Worm (Caenorhabditis elegans) whole organism, late embryonic: ENCODE results near the gene E04F6.4.

Source experiments
- C08G9.2 ChIP-seq: sonication (generic microtip); optimal IDR thresholded peaks from 2 replicates; lab custom pipeline; 2016; ENCODE audit warnings: mild to moderate bottlenecking, missing genetic modification characterization, moderate library complexity, missing compliant biosample characterization
- K09A11.1 ChIP-seq: sonication (generic microtip); optimal IDR thresholded peaks from 2 replicates; lab custom pipeline; 2017; ENCODE audit warnings: antibody characterized with exemption, mild to moderate bottlenecking, missing genetic modification characterization, missing compliant biosample characterization; ENCODE audit not compliant: insufficient read depth
- Y22D7AL.16 ChIP-seq: sonication (generic microtip); optimal IDR thresholded peaks from 2 replicates; lab custom pipeline; 2016; ENCODE audit warnings: missing genetic modification characterization, missing compliant biosample characterization
- ahr-1 ChIP-seq: sonication (generic microtip); optimal IDR thresholded peaks from 2 replicates; lab custom pipeline; 2016; ENCODE audit warnings: missing genetic modification characterization, missing compliant biosample characterization
- ama-1 ChIP-seq: fragments of 150-350 bp; optimal IDR thresholded peaks from 2 replicates; lab custom pipeline; 2014
- ceh-14 ChIP-seq: sonication (generic microtip); optimal IDR thresholded peaks from 2 replicates; lab custom pipeline; 2016; ENCODE audit warnings: missing genotype, missing genetic modification characterization, missing compliant biosample characterization
- ceh-19 ChIP-seq: fragments of 200-800 bp; sonication (Bioruptor generic); optimal IDR thresholded peaks from 2 replicates; lab custom pipeline; 2018; ENCODE audit warnings: mild to moderate bottlenecking, missing genetic modification characterization, missing compliant biosample characterization
- ceh-2 ChIP-seq: sonication (generic microtip); optimal IDR thresholded peaks from 2 replicates; lab custom pipeline; 2016; ENCODE audit warnings: missing genotype, missing genetic modification characterization, missing compliant biosample characterization
- ceh-34 ChIP-seq: sonication (generic microtip); optimal IDR thresholded peaks from 2 replicates; lab custom pipeline; 2016; ENCODE audit warnings: mild to moderate bottlenecking, missing genetic modification characterization, missing compliant biosample characterization
- ceh-45 ChIP-seq: fragments of 200-800 bp; sonication (Bioruptor generic); IDR thresholded peaks from 2 replicates; pipeline ENCODE4 v1.3.6; 2022; ENCODE audit warnings: missing genetic modification reagents, missing genetic modification characterization, missing compliant biosample characterization
- ceh-9 ChIP-seq: sonication (generic microtip); optimal IDR thresholded peaks from 2 replicates; lab custom pipeline; 2016; ENCODE audit warnings: mild to moderate bottlenecking, missing genetic modification characterization, inconsistent platforms, missing compliant biosample characterization
- dmd-4 ChIP-seq: sonication (generic microtip); optimal IDR thresholded peaks from 2 replicates; lab custom pipeline; 2016; ENCODE audit warnings: borderline replicate concordance, missing genetic modification characterization, missing compliant biosample characterization
- dve-1 ChIP-seq: sonication (generic microtip); optimal IDR thresholded peaks from 2 replicates; lab custom pipeline; 2017; ENCODE audit warnings: antibody characterized with exemption, mild to moderate bottlenecking, missing genetic modification characterization, missing compliant biosample characterization
- elt-2 ChIP-seq: sonication (generic microtip); optimal IDR thresholded peaks from 2 replicates; lab custom pipeline; 2016; ENCODE audit warnings: missing genetic modification reagents, missing genetic modification characterization, missing compliant biosample characterization
- elt-4 ChIP-seq: sonication (generic microtip); optimal IDR thresholded peaks from 2 replicates; lab custom pipeline; 2016; ENCODE audit warnings: missing genetic modification characterization, missing compliant biosample characterization
- ets-4 ChIP-seq: sonication (generic microtip); optimal IDR thresholded peaks from 2 replicates; lab custom pipeline; 2016; ENCODE audit warnings: missing genetic modification characterization, missing compliant biosample characterization
- eyg-1 ChIP-seq: sonication (generic microtip); optimal IDR thresholded peaks from 2 replicates; lab custom pipeline; 2016; ENCODE audit warnings: missing genotype, missing genetic modification characterization, missing compliant biosample characterization
- hlh-13 ChIP-seq: fragments of 200-800 bp; sonication (Bioruptor generic); optimal IDR thresholded peaks from 2 replicates; lab custom pipeline; 2018; ENCODE audit warnings: mild to moderate bottlenecking, missing genetic modification characterization, missing compliant biosample characterization
- hlh-6 ChIP-seq: sonication (generic microtip); optimal IDR thresholded peaks from 2 replicates; lab custom pipeline; 2016; ENCODE audit warnings: missing genotype, missing genetic modification characterization, missing compliant biosample characterization
- lin-11 ChIP-seq: fragments of 200-800 bp; sonication (Bioruptor generic); optimal IDR thresholded peaks from 2 replicates; lab custom pipeline; 2018; ENCODE audit warnings: mild to moderate bottlenecking, missing genetic modification characterization, missing compliant biosample characterization
- madf-2 ChIP-seq: sonication (generic microtip); optimal IDR thresholded peaks from 2 replicates; lab custom pipeline; 2017; ENCODE audit warnings: missing genetic modification characterization, missing compliant biosample characterization
- nfya-1 ChIP-seq: sonication (generic microtip); optimal IDR thresholded peaks from 2 replicates; lab custom pipeline; 2017; ENCODE audit warnings: missing genetic modification characterization, mild to moderate bottlenecking, missing compliant biosample characterization, antibody characterized with exemption, moderate library complexity
- odd-2 ChIP-seq: sonication (generic microtip); optimal IDR thresholded peaks from 2 replicates; lab custom pipeline; 2017; ENCODE audit warnings: antibody characterized with exemption, mild to moderate bottlenecking, missing genetic modification characterization, missing compliant biosample characterization
- pag-3 ChIP-seq: sonication (generic microtip); optimal IDR thresholded peaks from 2 replicates; lab custom pipeline; 2016; ENCODE audit warnings: missing compliant biosample characterization, missing genetic modification characterization, borderline replicate concordance
- pat-9 ChIP-seq: fragments of 200-800 bp; sonication (Bioruptor generic); optimal IDR thresholded peaks from 2 replicates; lab custom pipeline; 2018; ENCODE audit warnings: mild to moderate bottlenecking, missing genetic modification characterization, moderate library complexity, missing compliant biosample characterization
- pqm-1 ChIP-seq: sonication (generic microtip); optimal IDR thresholded peaks from 2 replicates; lab custom pipeline; 2016; ENCODE audit warnings: missing genetic modification characterization, missing compliant biosample characterization
- pros-1 ChIP-seq: fragments of 150-350 bp; optimal IDR thresholded peaks from 2 replicates; lab custom pipeline; 2014; ENCODE audit warnings: missing biosample characterization, missing genetic modification reagents, missing genetic modification characterization
- rnt-1 ChIP-seq: sonication (generic microtip); optimal IDR thresholded peaks from 2 replicates; lab custom pipeline; 2016; ENCODE audit warnings: missing genetic modification characterization, missing compliant biosample characterization
- sdc-2 ChIP-seq: sonication (generic microtip); optimal IDR thresholded peaks from 2 replicates; lab custom pipeline; 2016; ENCODE audit warnings: missing genotype, missing genetic modification characterization, missing compliant biosample characterization
- sox-2 ChIP-seq: fragments of 200-800 bp; sonication (Bioruptor generic); IDR thresholded peaks from 2 replicates; pipeline ENCODE4 v1.3.6; 2022; ENCODE audit warnings: missing genetic modification reagents, missing genetic modification characterization, missing compliant biosample characterization
- sox-4 ChIP-seq: sonication (generic microtip); optimal IDR thresholded peaks from 2 replicates; lab custom pipeline; 2017; ENCODE audit warnings: mild to moderate bottlenecking, missing genetic modification characterization, inconsistent platforms, missing compliant biosample characterization
- syd-9 ChIP-seq: sonication (generic microtip); optimal IDR thresholded peaks from 2 replicates; lab custom pipeline; 2016; ENCODE audit warnings: mild to moderate bottlenecking, missing genetic modification characterization, moderate library complexity, missing compliant biosample characterization
- tbx-2 ChIP-seq: sonication (generic microtip); optimal IDR thresholded peaks from 2 replicates; lab custom pipeline; 2016; ENCODE audit warnings: missing genetic modification characterization, missing compliant biosample characterization
- unc-55 ChIP-seq: sonication (generic microtip); optimal IDR thresholded peaks from 2 replicates; lab custom pipeline; 2017; ENCODE audit warnings: missing biosample characterization, missing genetic modification reagents, missing genetic modification characterization
- unc-86 ChIP-seq: sonication (generic microtip); optimal IDR thresholded peaks from 2 replicates; lab custom pipeline; 2016; ENCODE audit warnings: missing genetic modification characterization, missing compliant biosample characterization
- ztf-16 ChIP-seq: sonication (generic microtip); optimal IDR thresholded peaks from 2 replicates; lab custom pipeline; 2017; ENCODE audit warnings: missing genetic modification characterization, missing compliant biosample characterization

E04F6.4 gene

ce11 chrII:7189120-7189519, at the start of gene E04F6.4:
E04F6.4 (plus strand) TSS chrII:7189420.
- TF ChIP-seq dmd-4 (tag; lab: Kevin White, UChicago): no peak
- TF ChIP-seq unc-86 (tag; lab: Kevin White, UChicago): no peak
- TF ChIP-seq madf-2 (tag; lab: Kevin White, UChicago): no peak

- TF ChIP-seq ceh-2 (tag; lab: Kevin White, UChicago): no peak
- TF ChIP-seq K09A11.1 (tag; lab: Kevin White, UChicago): no peak
- TF ChIP-seq ceh-45 (GFP tag; lab: Robert Waterston, UW): no peak
- TF ChIP-seq rnt-1: no peak
- TF ChIP-seq unc-86 (tag; lab: Kevin White, UChicago): no peak
- no peak for TF ChIP-seq ceh-34 (tag; lab: Kevin White, UChicago)
- no peak for TF ChIP-seq unc-55 (GFP tag; lab: Kevin White, UChicago)
- TF ChIP-seq pros-1: no peak
- TF ChIP-seq ceh-9: no peak
- no peak for TF ChIP-seq ceh-19 (GFP tag; lab: Kevin White, UChicago)
- TF ChIP-seq hlh-13: no peak
- TF ChIP-seq Y22D7AL.16 (tag; lab: Kevin White, UChicago): no peak
- TF ChIP-seq ahr-1: no peak
- no peak for TF ChIP-seq pat-9 (tag; lab: Kevin White, UChicago)
- no peak for TF ChIP-seq madf-2 (tag; lab: Kevin White, UChicago)
- TF ChIP-seq ceh-14 (tag; lab: Kevin White, UChicago): no peak
- no peak for TF ChIP-seq odd-2 (tag; lab: Kevin White, UChicago)
Observed at ce11 chrII:7144307-7144706, 44.9 kb upstream of the E04F6.4 start, which contains the start of gene npr-31. npr-31 (plus strand) TSS chrII:7144607.

- TF ChIP-seq sox-4 (tag; lab: Kevin White, UChicago) (no peak), pat-9 (tag; lab: Kevin White, UChicago) (no peak), pag-3 (no peak), syd-9 (tag; lab: Kevin White, UChicago) (no peak), unc-55 (GFP tag; lab: Kevin White, UChicago) (no peak), nfya-1 (tag; lab: Kevin White, UChicago) (no peak), ets-4 (tag; lab: Kevin White, UChicago) (no peak), ceh-45 (GFP tag; lab: Robert Waterston, UW) (no peak)
Observed at ce11 chrII:7146240-7146639, 43.0 kb upstream of the E04F6.4 start.

- no peak for TF ChIP-seq sox-2 (GFP tag; lab: Robert Waterston, UW)
- TF ChIP-seq unc-55 (GFP tag; lab: Kevin White, UChicago): no peak
- no peak for TF ChIP-seq eyg-1 (tag; lab: Kevin White, UChicago)
- no peak for TF ChIP-seq elt-2 (tag; lab: Kevin White, UChicago)
- no peak for TF ChIP-seq C08G9.2 (tag; lab: Kevin White, UChicago)
- no peak for TF ChIP-seq ceh-9
- TF ChIP-seq elt-4 (tag; lab: Kevin White, UChicago): no peak
- TF ChIP-seq hlh-6: no peak
- TF ChIP-seq pat-9 (tag; lab: Kevin White, UChicago): no peak
- no peak for TF ChIP-seq madf-2 (tag; lab: Kevin White, UChicago)
- no peak for TF ChIP-seq sox-4 (tag; lab: Kevin White, UChicago)
- TF ChIP-seq dve-1 (tag; lab: Kevin White, UChicago): no peak
- TF ChIP-seq sdc-2 (tag; lab: Kevin White, UChicago): no peak
- TF ChIP-seq, all 69 proteins: peak for 0
Observed at ce11 chrII:7147550-7147949, 41.7 kb upstream of the E04F6.4 start.

- TF ChIP-seq ahr-1 (no peak), pqm-1 (tag; lab: Kevin White, UChicago) (no peak), tbx-2 (tag; lab: Kevin White, UChicago) (no peak), rnt-1 (no peak), lin-11 (tag; lab: Kevin White, UChicago) (no peak), ama-1 (lab: Kevin White, UChicago) (no peak), ceh-19 (GFP tag; lab: Kevin White, UChicago) (no peak), ztf-16 (no peak)
Observed at ce11 chrII:7148099-7148498, 41.1 kb upstream of the E04F6.4 start, which contains the start of gene T07F8.1. T07F8.1 (plus strand) TSS chrII:7148399.
